Fruit fly (Drosophila melanogaster): Measurements from ENCODE around the gene CG31637.

DNA sequence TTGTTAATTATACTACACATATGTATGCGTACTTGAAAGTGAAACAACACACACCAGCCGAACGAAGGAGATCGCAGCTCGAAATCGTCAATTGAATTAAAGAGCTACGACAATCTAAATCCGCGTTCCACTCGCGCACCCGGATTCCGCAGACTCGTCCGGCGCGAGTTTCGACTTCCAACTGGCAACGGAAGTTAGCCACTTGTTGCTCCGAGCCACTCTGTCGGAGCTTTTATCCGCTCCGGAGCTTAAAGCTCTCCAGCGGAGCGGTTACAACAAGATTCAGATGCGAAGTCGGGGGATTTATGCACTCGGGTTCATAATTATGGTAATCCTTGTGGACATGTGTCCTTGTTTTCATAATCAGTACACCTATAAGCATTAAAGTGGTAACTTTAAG lies 33.0 kb upstream of the CG31637 start, which contains the start of gene Rchy1:
- no peak for TF ChIP-seq CG8478 (optimal IDR thresholded peaks at IDR 0.05)
- no peak for TF ChIP-seq CTCF (optimal IDR thresholded peaks at IDR 0.05)

Measured in S2 (cell line).